Worm (Caenorhabditis elegans) whole organism, L1 larva: ENCODE results near the gene tsp-6.
A peak's percentile ranks its signal among the peaks of the same experiment; 100 is the strongest.

Experiments used
- C04F5.9 ChIP-seq: sonication (generic microtip); optimal IDR thresholded peaks from 2 replicates; lab custom pipeline; 2016; ENCODE audit warnings: missing genetic modification characterization, missing compliant biosample characterization
- aha-1 ChIP-seq: fragments of 150-350 bp; optimal IDR thresholded peaks from 2 replicates; lab custom pipeline; 2014; ENCODE audit warnings: missing biosample characterization, missing genetic modification characterization
- ceh-8 ChIP-seq: fragments of 200-800 bp; sonication (Bioruptor generic); optimal IDR thresholded peaks from 2 replicates; lab custom pipeline; 2018; ENCODE audit warnings: mild to moderate bottlenecking, missing genetic modification characterization, moderate library complexity, missing compliant biosample characterization
- dsc-1 ChIP-seq: sonication (generic microtip); optimal IDR thresholded peaks from 2 replicates; lab custom pipeline; 2016; ENCODE audit warnings: mild to moderate bottlenecking, missing genetic modification characterization, missing compliant biosample characterization
- efl-3 ChIP-seq: fragments of 200-800 bp; sonication (Bioruptor generic); optimal IDR thresholded peaks from 2 replicates; lab custom pipeline; 2018; ENCODE audit warnings: mild to moderate bottlenecking, missing genetic modification characterization, missing compliant biosample characterization
- egl-27 ChIP-seq, 2 experiments: fragments of 150-350 bp in 1 of 2; sonication (generic microtip); optimal IDR thresholded peaks; 3 replicates each; lab custom pipeline; 2017 to 2018; ENCODE audit warnings: missing biosample characterization in 2 of 2, missing genetic modification characterization in 2 of 2, missing genetic modification reagents in 2 of 2
- elt-3 ChIP-seq, 6 experiments: fragments of 150-350 bp in 1 of 6; sonication (generic microtip); optimal IDR thresholded peaks; 2 replicates each; lab custom pipeline; 2017 to 2018; ENCODE audit warnings: missing biosample characterization in 6 of 6, missing genetic modification characterization in 6 of 6, inconsistent platforms in 1 of 6
- fkh-10 ChIP-seq: sonication (generic microtip); optimal IDR thresholded peaks from 2 replicates; lab custom pipeline; 2017; ENCODE audit warnings: missing biosample characterization, missing genetic modification reagents, missing genetic modification characterization
- fkh-4 ChIP-seq: sonication (generic microtip); optimal IDR thresholded peaks from 2 replicates; lab custom pipeline; 2016; ENCODE audit warnings: missing compliant biosample characterization, missing genetic modification characterization, borderline replicate concordance
- fkh-8 ChIP-seq: sonication (generic microtip); optimal IDR thresholded peaks from 2 replicates; lab custom pipeline; 2016; ENCODE audit warnings: mild to moderate bottlenecking, missing genetic modification characterization, missing compliant biosample characterization
- grh-1 ChIP-seq: fragments of 200-800 bp; sonication (Bioruptor generic); IDR thresholded peaks from 2 replicates; pipeline ENCODE4 v1.3.6; 2022; ENCODE audit warnings: missing genetic modification reagents, missing genetic modification characterization, missing compliant biosample characterization
- isw-1 ChIP-seq: fragments of 200-800 bp; sonication (Bioruptor generic); IDR thresholded peaks from 2 replicates; pipeline ENCODE4 v1.3.6; 2022; ENCODE audit warnings: missing genetic modification characterization, missing compliant biosample characterization
- lin-14 ChIP-seq: fragments of 200-800 bp; sonication (Bioruptor generic); optimal IDR thresholded peaks from 2 replicates; lab custom pipeline; 2018; ENCODE audit warnings: mild to moderate bottlenecking, missing genetic modification characterization, moderate library complexity, missing compliant biosample characterization
- lin-15B ChIP-seq: fragments of 150-350 bp; sonication (generic microtip); optimal IDR thresholded peaks from 3 replicates; lab custom pipeline; 2014; ENCODE audit warnings: missing biosample characterization, missing genetic modification characterization
- lir-3 ChIP-seq: sonication (generic microtip); optimal IDR thresholded peaks from 2 replicates; lab custom pipeline; 2016; ENCODE audit warnings: mild to moderate bottlenecking, missing genetic modification characterization, moderate library complexity, missing compliant biosample characterization; ENCODE audit not compliant: poor library complexity
- lsy-2 ChIP-seq, 2 experiments: fragments of 150-350 bp; optimal IDR thresholded peaks; 2 replicates each; lab custom pipeline; 2014; ENCODE audit warnings: missing biosample characterization in 2 of 2, missing genetic modification characterization in 2 of 2
- mdl-1 ChIP-seq, 2 experiments: fragments of 150-350 bp; optimal IDR thresholded peaks; 2 replicates each; lab custom pipeline; 2014 to 2017; ENCODE audit warnings: missing biosample characterization in 2 of 2, missing genetic modification characterization in 2 of 2, inconsistent platforms in 1 of 2
- mef-2 ChIP-seq: fragments of 150-350 bp; optimal IDR thresholded peaks from 2 replicates; lab custom pipeline; 2014; ENCODE audit warnings: missing biosample characterization, missing genetic modification characterization
- mep-1 ChIP-seq: fragments of 150-350 bp; optimal IDR thresholded peaks from 2 replicates; lab custom pipeline; 2014; ENCODE audit warnings: missing biosample characterization, missing genetic modification characterization
- nhr-11 ChIP-seq: fragments of 150-350 bp; optimal IDR thresholded peaks from 2 replicates; lab custom pipeline; 2014; ENCODE audit warnings: missing biosample characterization, missing genetic modification characterization
- nhr-20 ChIP-seq: sonication (generic microtip); optimal IDR thresholded peaks from 2 replicates; lab custom pipeline; 2016; ENCODE audit warnings: mild to moderate bottlenecking, missing genetic modification characterization, missing compliant biosample characterization
- nhr-237 ChIP-seq: fragments of 150-350 bp; optimal IDR thresholded peaks from 2 replicates; lab custom pipeline; 2014; ENCODE audit warnings: missing biosample characterization, missing genetic modification characterization
- nhr-28 ChIP-seq: fragments of 150-350 bp; optimal IDR thresholded peaks from 2 replicates; lab custom pipeline; 2014; ENCODE audit warnings: missing biosample characterization, missing genetic modification characterization
- nhr-47 ChIP-seq: sonication (generic microtip); optimal IDR thresholded peaks from 2 replicates; lab custom pipeline; 2016; ENCODE audit warnings: mild to moderate bottlenecking, missing genetic modification characterization, moderate library complexity, missing compliant biosample characterization
- nhr-71 ChIP-seq: sonication (generic microtip); optimal IDR thresholded peaks from 2 replicates; lab custom pipeline; 2016; ENCODE audit warnings: mild to moderate bottlenecking, missing genetic modification characterization, moderate library complexity, missing compliant biosample characterization
- nhr-77 ChIP-seq: fragments of 150-350 bp; optimal IDR thresholded peaks from 2 replicates; lab custom pipeline; 2014; ENCODE audit warnings: missing biosample characterization, missing genetic modification characterization
- nhr-84 ChIP-seq: sonication (generic microtip); optimal IDR thresholded peaks from 2 replicates; lab custom pipeline; 2017; ENCODE audit warnings: missing biosample characterization, missing genetic modification characterization
- nhr-85 ChIP-seq: sonication (generic microtip); peaks from one replicate; lab custom pipeline; 2016; ENCODE audit warnings: missing genetic modification characterization, inconsistent platforms, missing compliant biosample characterization
- nhr-90 ChIP-seq: sonication (generic microtip); optimal IDR thresholded peaks from 2 replicates; lab custom pipeline; 2016; ENCODE audit warnings: mild to moderate bottlenecking, missing genetic modification characterization, missing compliant biosample characterization; ENCODE audit not compliant: poor library complexity
- pag-3 ChIP-seq: sonication (generic microtip); optimal IDR thresholded peaks from 2 replicates; lab custom pipeline; 2017; ENCODE audit warnings: missing genetic modification characterization, mild to moderate bottlenecking, missing compliant biosample characterization, antibody characterized with exemption, borderline replicate concordance; ENCODE audit not compliant: insufficient read depth
- snpc-4 ChIP-seq: fragments of 150-350 bp; optimal IDR thresholded peaks from 2 replicates; lab custom pipeline; 2014; ENCODE audit warnings: missing biosample characterization, missing genetic modification characterization
- snu-23 ChIP-seq: sonication (generic microtip); optimal IDR thresholded peaks from 2 replicates; lab custom pipeline; 2016; ENCODE audit warnings: missing genetic modification characterization, missing compliant biosample characterization
- sox-4 ChIP-seq: sonication (generic microtip); optimal IDR thresholded peaks from 2 replicates; lab custom pipeline; 2016; ENCODE audit warnings: missing genetic modification characterization, missing compliant biosample characterization
- sptf-1 ChIP-seq: fragments of 150-350 bp; optimal IDR thresholded peaks from 2 replicates; lab custom pipeline; 2014; ENCODE audit warnings: missing biosample characterization, missing genetic modification characterization
- swsn-7 ChIP-seq: sonication (generic microtip); optimal IDR thresholded peaks from 2 replicates; lab custom pipeline; 2016; ENCODE audit warnings: missing genetic modification characterization, missing compliant biosample characterization
- unc-30 ChIP-seq: sonication (generic microtip); optimal IDR thresholded peaks from 2 replicates; lab custom pipeline; 2017; ENCODE audit warnings: missing biosample characterization, missing genetic modification characterization
- unc-98 ChIP-seq: fragments of 200-800 bp; sonication (Bioruptor generic); IDR thresholded peaks from 2 replicates; pipeline ENCODE4 v1.3.6; 2022; ENCODE audit warnings: missing genetic modification characterization, missing compliant biosample characterization
- vab-15 ChIP-seq: sonication (generic microtip); optimal IDR thresholded peaks from 2 replicates; lab custom pipeline; 2017; ENCODE audit warnings: missing genotype, mild to moderate bottlenecking, missing genetic modification characterization, missing compliant biosample characterization
- xbp-1 ChIP-seq: sonication (generic microtip); optimal IDR thresholded peaks from 2 replicates; lab custom pipeline; 2016; ENCODE audit warnings: missing genetic modification characterization, missing compliant biosample characterization
- ztf-4 ChIP-seq: fragments of 150-350 bp; optimal IDR thresholded peaks from 2 replicates; lab custom pipeline; 2014; ENCODE audit warnings: missing biosample characterization, missing genetic modification characterization

The tsp-6 gene

DNA sequence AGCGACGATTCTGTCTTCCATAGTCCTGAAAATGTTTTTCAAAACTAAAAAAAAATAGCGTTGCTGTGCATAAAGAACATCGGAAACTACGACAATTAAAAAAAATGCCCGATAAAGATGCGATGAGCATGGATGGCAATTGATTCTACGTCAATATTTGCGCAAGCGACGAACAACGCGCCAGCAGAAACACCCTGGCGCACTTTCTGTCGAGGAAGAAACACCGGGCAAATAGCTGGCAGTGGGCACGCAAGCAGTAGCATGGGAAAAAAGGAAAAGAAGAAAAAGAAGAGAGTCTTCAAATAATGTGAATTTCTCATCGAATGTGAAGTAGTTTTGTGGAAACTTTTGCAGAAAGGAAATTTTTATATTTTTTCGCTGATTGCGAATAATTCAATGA, 10.6 kb upstream of the tsp-6 start, which contains the start of gene C14A11.9 (continued):
- TF ChIP-seq isw-1 (GFP tag; lab: Robert Waterston, UW) = peak; percentile 82
- peak in 1 of 2 experiments; percentile 87 for TF ChIP-seq mdl-1 (tag; optimal IDR thresholded peaks at IDR 0.05; lab: Kevin White, UChicago)
- no peak for TF ChIP-seq vab-15
- TF ChIP-seq mef-2 (tag; lab: Kevin White, UChicago) = peak; percentile 33
- peak; percentile 97 for TF ChIP-seq nhr-47
- TF ChIP-seq xbp-1 = peak; percentile 90
- TF ChIP-seq sptf-1 (tag; lab: Kevin White, UChicago) = no peak
- peak; percentile 72 for TF ChIP-seq nhr-11 (tag; lab: Kevin White, UChicago)
- peak; percentile 95 for TF ChIP-seq dsc-1
- peak; percentile 97 for TF ChIP-seq snu-23 (GFP tag; lab: Kevin White, UChicago)
- TF ChIP-seq ztf-4 (tag; lab: Kevin White, UChicago) = peak; percentile 69
- TF ChIP-seq mep-1 (tag; lab: Kevin White, UChicago) = peak; percentile 98
- no peak for TF ChIP-seq nhr-28 (tag; lab: Kevin White, UChicago)
- peak; percentile 96 for TF ChIP-seq nhr-85 (tag; lab: Kevin White, UChicago)
- TF ChIP-seq C04F5.9 (tag; lab: Kevin White, UChicago) = peak; percentile 71
- peak; percentile 94 for TF ChIP-seq lin-14 (GFP tag; lab: Kevin White, UChicago)
- peak; percentile 64 for TF ChIP-seq aha-1
- peak; percentile 94 for TF ChIP-seq nhr-20 (tag; lab: Kevin White, UChicago)
- peak; percentile 91 for TF ChIP-seq fkh-8 (tag; lab: Kevin White, UChicago)
- peak; percentile 16 for TF ChIP-seq lin-15B (tag; lab: Kevin White, UChicago)
- peak; percentile 66 for TF ChIP-seq nhr-77
- no peak for TF ChIP-seq nhr-237 (tag; lab: Kevin White, UChicago)
- peak; percentile 86 for TF ChIP-seq snpc-4 (tag; lab: Kevin White, UChicago)
- peak; percentile 35 for TF ChIP-seq pag-3 (tag; lab: Kevin White, UChicago)
- TF ChIP-seq fkh-4 (tag; lab: Kevin White, UChicago) = peak; percentile 44
- TF ChIP-seq nhr-90 (tag; lab: Kevin White, UChicago) = peak; percentile 94
- TF ChIP-seq efl-3 (GFP tag; lab: Kevin White, UChicago) = peak; percentile 52
- peak in 1 of 2 experiments; percentile 52 for TF ChIP-seq egl-27 (tag; optimal IDR thresholded peaks at IDR 0.05; lab: Kevin White, UChicago)
- no peak for TF ChIP-seq unc-30 (tag; lab: Kevin White, UChicago)
- peak; percentile 56 for TF ChIP-seq lir-3 (tag; lab: Kevin White, UChicago)
- TF ChIP-seq unc-98 = no peak
- peak; percentile 80 for TF ChIP-seq grh-1 (GFP tag; lab: Robert Waterston, UW)

DNA sequence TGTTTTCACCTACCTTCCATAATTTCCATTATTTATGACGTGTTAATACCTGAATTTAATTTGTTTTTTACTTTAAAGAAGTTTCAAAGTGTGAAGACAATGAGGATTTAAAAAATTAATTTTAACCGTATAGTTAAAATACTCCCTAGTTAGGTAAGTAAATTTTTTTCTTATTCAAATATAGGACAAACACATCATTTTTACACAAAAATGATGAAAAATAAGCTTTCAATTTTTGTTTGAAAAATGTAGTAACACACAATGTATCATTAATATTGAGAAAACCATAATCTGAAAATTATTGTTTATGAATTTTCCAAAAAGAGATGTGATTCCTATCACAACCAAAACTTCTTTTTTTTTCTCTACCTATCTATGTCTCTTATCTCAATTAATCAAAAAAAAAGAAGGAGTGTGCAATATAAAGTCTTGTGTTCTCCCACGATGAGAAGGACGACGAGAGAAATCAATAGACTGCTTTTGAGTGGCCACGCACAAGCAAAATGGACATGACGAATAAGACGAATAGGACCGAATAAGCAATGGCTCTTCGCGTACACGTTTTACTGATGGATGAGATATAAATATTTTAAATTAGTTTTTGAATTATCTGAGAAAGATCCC, 6.0 kb upstream of the tsp-6 start, which contains the start of gene C14A11.6:
Gene C14A11.6, minus strand, starts transcription at position 51 of the 624 bp plus-strand sequence.
- no peak for TF ChIP-seq elt-3 (tag; optimal IDR thresholded peaks at IDR 0.05; lab: Kevin White, UChicago)
- peak; percentile 5 for TF ChIP-seq snu-23 (GFP tag; lab: Kevin White, UChicago)
- peak; percentile 12 for TF ChIP-seq nhr-71
- peak; percentile 55 for TF ChIP-seq lin-14 (GFP tag; lab: Kevin White, UChicago)
- peak; percentile 11 for TF ChIP-seq fkh-8 (tag; lab: Kevin White, UChicago)
- no peak for TF ChIP-seq isw-1 (GFP tag; lab: Robert Waterston, UW)
- no peak for TF ChIP-seq fkh-10
- peak in 1 of 2 experiments; percentile 5 for TF ChIP-seq lsy-2 (tag; optimal IDR thresholded peaks at IDR 0.05; lab: Kevin White, UChicago)
- no peak for TF ChIP-seq grh-1 (GFP tag; lab: Robert Waterston, UW)
- TF ChIP-seq nhr-47 = peak; percentile 20

DNA sequence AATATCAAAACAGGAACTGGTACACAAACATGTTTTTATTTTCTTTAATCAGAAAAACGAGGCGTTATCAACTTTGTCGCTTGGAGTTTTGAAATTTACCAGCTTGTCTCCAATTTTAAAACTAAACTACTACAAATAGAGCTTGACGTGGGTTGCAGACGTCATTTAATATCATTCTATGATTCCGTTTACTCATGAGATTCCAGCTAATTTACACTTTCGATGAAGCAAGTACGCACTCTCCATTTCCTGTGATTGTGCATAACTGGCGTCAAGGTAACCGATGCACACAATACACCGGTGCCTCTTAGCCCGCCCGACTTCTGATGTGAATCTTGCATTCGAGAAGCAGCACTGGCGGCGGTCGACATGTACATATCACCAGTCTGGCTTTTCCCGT, 1.3 kb upstream of the tsp-6 start:
- TF ChIP-seq nhr-47 = peak; percentile 72
- peak; percentile 97 for TF ChIP-seq fkh-8 (tag; lab: Kevin White, UChicago)
- TF ChIP-seq dsc-1 = peak; percentile 24
- peak; percentile 77 for TF ChIP-seq nhr-71
- TF ChIP-seq pag-3 (tag; lab: Kevin White, UChicago) = no peak
- TF ChIP-seq fkh-10 = peak; percentile 43
- peak; percentile 20 for TF ChIP-seq lin-14 (GFP tag; lab: Kevin White, UChicago)
- TF ChIP-seq nhr-20 (tag; lab: Kevin White, UChicago) = no peak
- TF ChIP-seq swsn-7 (tag; lab: Kevin White, UChicago) = peak; percentile 37
- peak; percentile 62 for TF ChIP-seq sox-4 (tag; lab: Kevin White, UChicago)
- no peak for TF ChIP-seq nhr-84 (tag; lab: Kevin White, UChicago)
- peak; percentile 30 for TF ChIP-seq ceh-8
- no peak for TF ChIP-seq grh-1 (GFP tag; lab: Robert Waterston, UW)
